Fruit fly (Drosophila melanogaster) whole organism, prepupa: ENCODE measurements around the gene CG11581.

ENCODE experiments used
- CG10631 ChIP-seq: fragments of 200-800 bp; sonication (Bioruptor generic); optimal IDR thresholded peaks from 2 replicates; lab custom pipeline; 2016; ENCODE audit warnings: missing biosample characterization, missing genetic modification characterization
- CG10669 ChIP-seq: fragments of 200-800 bp; sonication (Bioruptor generic); optimal IDR thresholded peaks from 3 replicates; lab custom pipeline; 2018; ENCODE audit warnings: missing biosample characterization, mild to moderate bottlenecking, missing genetic modification characterization, moderate library complexity
- CG11294 ChIP-seq: fragments of 200-800 bp; sonication (Bioruptor generic); IDR thresholded peaks from 2 replicates; pipeline ENCODE4 v1.3.6; 2022; ENCODE audit warnings: missing biosample characterization, missing genetic modification characterization
- CG15336 ChIP-seq: fragments of 200-800 bp; sonication (Bioruptor generic); IDR thresholded peaks from 2 replicates; pipeline ENCODE4 v1.3.6; 2022; ENCODE audit warnings: missing biosample characterization, missing genetic modification characterization
- CG1621 ChIP-seq: fragments of 200-800 bp; sonication (Bioruptor generic); optimal IDR thresholded peaks from 3 replicates; lab custom pipeline; 2018; ENCODE audit warnings: missing biosample characterization, mild to moderate bottlenecking, missing genetic modification characterization
- CG16779 ChIP-seq: fragments of 200-800 bp; sonication (Bioruptor generic); optimal IDR thresholded peaks from 3 replicates; lab custom pipeline; 2017; ENCODE audit warnings: missing biosample characterization, mild to moderate bottlenecking, missing genetic modification characterization
- CG3032 ChIP-seq: fragments of 200-800 bp; optimal IDR thresholded peaks from 2 replicates; lab custom pipeline; 2019; ENCODE audit warnings: missing biosample characterization, mild to moderate bottlenecking, missing genetic modification characterization, moderate library complexity
- CG32006 ChIP-seq: fragments of 200-800 bp; sonication (Bioruptor generic); optimal IDR thresholded peaks from 3 replicates; lab custom pipeline; 2017; ENCODE audit warnings: missing biosample characterization, mild to moderate bottlenecking, missing genetic modification characterization
- CG34406 ChIP-seq: fragments of 200-800 bp; sonication (Bioruptor generic); optimal IDR thresholded peaks from 3 replicates; lab custom pipeline; 2016; ENCODE audit warnings: missing biosample characterization, missing genetic modification characterization
- CG3919 ChIP-seq: fragments of 200-800 bp; sonication (Bioruptor generic); optimal IDR thresholded peaks from 3 replicates; lab custom pipeline; 2016; ENCODE audit warnings: missing biosample characterization, missing genetic modification characterization
- CG6163 ChIP-seq: fragments of 200-800 bp; sonication (Bioruptor generic); IDR thresholded peaks from 3 replicates; pipeline ENCODE4 v1.3.6; 2022; ENCODE audit warnings: missing biosample characterization, missing genetic modification characterization
- CG6276 ChIP-seq: fragments of 200-800 bp; sonication (Bioruptor generic); optimal IDR thresholded peaks from 2 replicates; lab custom pipeline; 2017; ENCODE audit warnings: missing biosample characterization, mild to moderate bottlenecking, missing genetic modification characterization
- CG6792 ChIP-seq: fragments of 200-800 bp; sonication (Bioruptor generic); optimal IDR thresholded peaks from 3 replicates; lab custom pipeline; 2016; ENCODE audit warnings: missing biosample characterization, missing genetic modification characterization
- CG6808 ChIP-seq: fragments of 200-800 bp; sonication (Bioruptor generic); optimal IDR thresholded peaks from 3 replicates; lab custom pipeline; 2017; ENCODE audit warnings: missing biosample characterization, missing genetic modification characterization, mild to moderate bottlenecking, moderate library complexity, missing genetic modification reagents
- CG7368 ChIP-seq: fragments of 200-800 bp; sonication (Bioruptor generic); optimal IDR thresholded peaks from 3 replicates; lab custom pipeline; 2016; ENCODE audit warnings: missing biosample characterization, missing genetic modification characterization
- CG8119 ChIP-seq: fragments of 200-800 bp; sonication (Bioruptor generic); IDR thresholded peaks from 3 replicates; pipeline ENCODE4 v1.3.6; 2022; ENCODE audit warnings: missing biosample characterization, missing genetic modification characterization
- CG8632 ChIP-seq: fragments of 200-800 bp; sonication (Bioruptor generic); optimal IDR thresholded peaks from 3 replicates; lab custom pipeline; 2016; ENCODE audit warnings: missing biosample characterization, missing genetic modification characterization
- CG9139 ChIP-seq: fragments of 200-800 bp; sonication (Bioruptor generic); optimal IDR thresholded peaks from 3 replicates; lab custom pipeline; 2017; ENCODE audit warnings: missing biosample characterization, mild to moderate bottlenecking, missing genetic modification characterization
- Eip75B ChIP-seq: fragments of 200-800 bp; sonication (Bioruptor generic); optimal IDR thresholded peaks from 3 replicates; lab custom pipeline; 2016; ENCODE audit warnings: missing biosample characterization, missing genetic modification characterization
- Eip78C ChIP-seq: fragments of 200-800 bp; sonication (Bioruptor generic); peaks from one replicate; lab custom pipeline; 2016; ENCODE audit warnings: missing biosample characterization, missing genetic modification characterization
- Eip93F ChIP-seq: fragments of 200-800 bp; sonication (Bioruptor generic); optimal IDR thresholded peaks from 2 replicates; lab custom pipeline; 2016; ENCODE audit warnings: missing biosample characterization, mild to moderate bottlenecking, missing genetic modification characterization
- Ets21C ChIP-seq: fragments of 200-800 bp; sonication (Bioruptor generic); optimal IDR thresholded peaks from 3 replicates; lab custom pipeline; 2016; ENCODE audit warnings: missing biosample characterization, missing genetic modification characterization
- Gug ChIP-seq: fragments of 200-800 bp; sonication (Bioruptor generic); IDR thresholded peaks from 2 replicates; pipeline ENCODE4 v1.3.6; 2022; ENCODE audit warnings: missing biosample characterization, missing genetic modification characterization
- Hr38 ChIP-seq: sonication (Bioruptor generic); optimal IDR thresholded peaks from 2 replicates; lab custom pipeline; 2016; ENCODE audit warnings: missing biosample characterization, missing genetic modification characterization
- Hr39 ChIP-seq: fragments of 200-800 bp; sonication (Bioruptor generic); optimal IDR thresholded peaks from 2 replicates; lab custom pipeline; 2016; ENCODE audit warnings: missing biosample characterization, missing genetic modification characterization
- Hr4 ChIP-seq: fragments of 200-800 bp; sonication (Bioruptor generic); optimal IDR thresholded peaks from 3 replicates; lab custom pipeline; 2016; ENCODE audit warnings: missing biosample characterization, missing genetic modification characterization
- Lpt ChIP-seq: fragments of 200-800 bp; sonication (Bioruptor generic); optimal IDR thresholded peaks from 3 replicates; lab custom pipeline; 2016; ENCODE audit warnings: missing biosample characterization, missing genetic modification characterization
- Met ChIP-seq: fragments of 200-800 bp; sonication (Bioruptor generic); optimal IDR thresholded peaks from 3 replicates; lab custom pipeline; 2016; ENCODE audit warnings: missing biosample characterization, missing genetic modification characterization
- OdsH ChIP-seq: fragments of 200-800 bp; sonication (Bioruptor generic); optimal IDR thresholded peaks from 3 replicates; lab custom pipeline; 2016; ENCODE audit warnings: missing biosample characterization, missing genetic modification characterization
- Smox ChIP-seq: fragments of 200-800 bp; sonication (Bioruptor generic); optimal IDR thresholded peaks from 3 replicates; lab custom pipeline; 2016; ENCODE audit warnings: missing biosample characterization, missing genetic modification characterization
- Sox102F ChIP-seq: fragments of 200-800 bp; sonication (Bioruptor generic); optimal IDR thresholded peaks from 2 replicates; lab custom pipeline; 2016; ENCODE audit warnings: missing biosample characterization, mild to moderate bottlenecking, missing genetic modification characterization
- Sox14 ChIP-seq: fragments of 200-800 bp; sonication (Bioruptor generic); optimal IDR thresholded peaks from 3 replicates; lab custom pipeline; 2016; ENCODE audit warnings: missing biosample characterization, missing genetic modification characterization
- Sox15 ChIP-seq: fragments of 200-800 bp; sonication (Bioruptor generic); optimal IDR thresholded peaks from 3 replicates; lab custom pipeline; 2016; ENCODE audit warnings: missing biosample characterization, missing genetic modification characterization
- achi ChIP-seq: fragments of 200-800 bp; sonication (Bioruptor generic); optimal IDR thresholded peaks from 3 replicates; lab custom pipeline; 2016; ENCODE audit warnings: missing biosample characterization, missing genetic modification characterization
- acj6 ChIP-seq: fragments of 200-800 bp; sonication (Bioruptor generic); optimal IDR thresholded peaks from 3 replicates; lab custom pipeline; 2016; ENCODE audit warnings: missing biosample characterization, missing genetic modification characterization
- cyc ChIP-seq: fragments of 200-800 bp; sonication (Bioruptor generic); optimal IDR thresholded peaks from 3 replicates; lab custom pipeline; 2016; ENCODE audit warnings: missing biosample characterization, missing genetic modification characterization
- dac ChIP-seq: fragments of 200-800 bp; sonication (Bioruptor generic); optimal IDR thresholded peaks from 2 replicates; lab custom pipeline; 2017; ENCODE audit warnings: missing biosample characterization, mild to moderate bottlenecking, missing genetic modification characterization
- dsx ChIP-seq: fragments of 200-800 bp; optimal IDR thresholded peaks from 3 replicates; lab custom pipeline; 2019; ENCODE audit warnings: missing biosample characterization, mild to moderate bottlenecking, missing genetic modification characterization, moderate library complexity; ENCODE audit not compliant: poor library complexity, severe bottlenecking
- esn ChIP-seq: fragments of 200-800 bp; sonication (Bioruptor generic); optimal IDR thresholded peaks from 2 replicates; lab custom pipeline; 2016; ENCODE audit warnings: missing biosample characterization, mild to moderate bottlenecking, missing genetic modification characterization, moderate library complexity
- fd59A ChIP-seq: fragments of 200-800 bp; sonication (Bioruptor generic); optimal IDR thresholded peaks from 2 replicates; lab custom pipeline; 2017; ENCODE audit warnings: missing biosample characterization, mild to moderate bottlenecking, missing genetic modification characterization, missing genetic modification reagents
- fd85E ChIP-seq: fragments of 200-800 bp; sonication (Bioruptor generic); optimal IDR thresholded peaks from 3 replicates; lab custom pipeline; 2016; ENCODE audit warnings: missing biosample characterization, missing genetic modification characterization
- lz ChIP-seq: fragments of 200-800 bp; sonication (Bioruptor generic); optimal IDR thresholded peaks from 3 replicates; lab custom pipeline; 2016; ENCODE audit warnings: missing biosample characterization, missing genetic modification characterization
- net ChIP-seq: fragments of 200-800 bp; sonication (Bioruptor generic); optimal IDR thresholded peaks from 3 replicates; lab custom pipeline; 2016; ENCODE audit warnings: missing biosample characterization, missing genetic modification characterization
- pdm3 ChIP-seq: fragments of 200-800 bp; sonication (Bioruptor generic); optimal IDR thresholded peaks from 3 replicates; lab custom pipeline; 2016; ENCODE audit warnings: missing biosample characterization, missing genetic modification characterization
- salr ChIP-seq, 2 experiments: fragments of 200-800 bp; sonication (Bioruptor generic); optimal IDR thresholded peaks; 3 replicates each; lab custom pipeline; 2016 to 2018; ENCODE audit warnings: missing biosample characterization in 2 of 2, missing genetic modification characterization in 2 of 2, mild to moderate bottlenecking in 1 of 2
- spab ChIP-seq: fragments of 200-800 bp; sonication (Bioruptor generic); optimal IDR thresholded peaks from 2 replicates; lab custom pipeline; 2017; ENCODE audit warnings: missing biosample characterization, mild to moderate bottlenecking, missing genetic modification characterization, missing genetic modification reagents
- ss ChIP-seq, 2 experiments: fragments of 200-800 bp; sonication (Bioruptor generic); optimal IDR thresholded peaks; 2 replicates in 1 of 2; 3 replicates in 1 of 2; lab custom pipeline; 2017 to 2018; ENCODE audit warnings: mild to moderate bottlenecking in 2 of 2, missing biosample characterization in 2 of 2, missing genetic modification characterization in 2 of 2, moderate library complexity in 1 of 2
- svp ChIP-seq: fragments of 200-800 bp; sonication (Bioruptor generic); peaks from one replicate; lab custom pipeline; 2016; ENCODE audit warnings: missing biosample characterization, missing genetic modification characterization
- topi ChIP-seq: fragments of 200-800 bp; sonication (Bioruptor generic); optimal IDR thresholded peaks from 3 replicates; lab custom pipeline; 2016; ENCODE audit warnings: missing biosample characterization, missing genetic modification characterization
- vri ChIP-seq: fragments of 200-800 bp; sonication (Bioruptor generic); optimal IDR thresholded peaks from 3 replicates; lab custom pipeline; 2016; ENCODE audit warnings: missing biosample characterization, mild to moderate bottlenecking, missing genetic modification characterization

The CG11581 gene

DNA sequence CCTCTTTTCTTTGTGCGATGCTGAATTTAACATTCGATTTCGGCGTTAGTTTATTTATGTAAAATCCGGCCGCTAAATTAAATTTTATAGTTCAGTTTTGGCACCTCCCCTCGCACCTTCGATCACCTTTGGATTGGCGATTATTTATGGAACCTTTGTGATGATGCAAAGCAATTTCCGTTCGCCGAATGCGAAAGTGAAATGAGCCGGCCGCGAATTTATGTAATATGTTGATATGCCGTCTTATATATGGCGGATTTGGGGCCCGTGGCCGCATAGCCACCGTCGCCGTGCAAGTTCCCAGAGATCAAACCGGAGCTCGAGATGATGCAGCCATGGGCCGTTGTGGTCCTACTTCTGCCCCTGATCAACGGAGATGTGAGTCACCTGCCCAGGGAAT lies at the start of gene CG11581:
Gene CG11581, plus strand, starts transcription at position 301 of the 400 bp plus-strand sequence.
- no peak for TF ChIP-seq CG6163 (GFP tag; lab: Robert Waterston, UW)
- no peak for TF ChIP-seq Hr38
- peak; percentile 4 for TF ChIP-seq svp (GFP tag; lab: Kevin White, UChicago)

DNA sequence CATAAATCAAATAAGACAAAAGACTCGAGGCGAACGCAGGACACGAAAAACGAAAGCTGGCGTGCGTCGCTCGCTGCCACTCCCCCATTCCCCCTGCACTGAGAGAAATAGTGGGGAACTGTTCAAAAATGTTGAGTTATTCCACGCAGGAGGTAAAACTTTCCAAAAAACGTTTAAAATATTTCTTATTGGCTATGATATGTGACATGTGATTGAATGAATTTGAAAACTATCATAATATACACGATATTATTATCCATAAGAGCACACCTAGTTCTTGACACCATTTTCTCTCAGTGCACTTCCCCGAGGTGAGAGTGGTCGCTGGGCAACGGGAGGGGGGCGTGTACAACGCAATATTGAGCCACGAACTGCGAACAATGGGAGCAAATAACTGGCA lies 42.8 kb upstream of the CG11581 start:
- TF ChIP-seq Sox102F (peak; percentile 39), CG3032 (peak; percentile 59), CG3919 (GFP tag; lab: Kevin White, UChicago) (peak; percentile 62), Ets21C (no peak), svp (GFP tag; lab: Kevin White, UChicago) (peak; percentile 73), CG15336 (GFP tag; lab: Robert Waterston, UW) (0 out of 2 replicates have a peak, but pooled peaks have one; percentile 12), Eip78C (GFP tag; lab: Kevin White, UChicago) (peak; percentile 83), pdm3 (GFP tag; lab: Kevin White, UChicago) (peak; percentile 50), fd59A (GFP tag; lab: Kevin White, UChicago) (peak; percentile 63), dac (GFP tag; lab: Kevin White, UChicago) (no peak), CG6276 (GFP tag; lab: Kevin White, UChicago) (no peak), Hr4 (GFP tag; lab: Kevin White, UChicago) (peak; percentile 57), CG7368 (peak; percentile 18), spab (peak; percentile 53), Hr38 (no peak), cyc (GFP tag; lab: Kevin White, UChicago) (peak; percentile 57), dsx (GFP tag; lab: Kevin White, UChicago) (peak; percentile 34), CG10631 (GFP tag; lab: Kevin White, UChicago) (peak; percentile 62), acj6 (peak; percentile 46), CG6808 (GFP tag; lab: Kevin White, UChicago) (peak; percentile 60), Sox14 (GFP tag; lab: Kevin White, UChicago) (peak; percentile 61), CG8632 (peak; percentile 49), esn (GFP tag; lab: Kevin White, UChicago) (peak; percentile 62), CG32006 (GFP tag; lab: Kevin White, UChicago) (peak; percentile 67), ss (GFP tag; optimal IDR thresholded peaks at IDR 0.05; lab: Kevin White, UChicago) (peak; percentile 59 to 68), fd85E (GFP tag; lab: Kevin White, UChicago) (peak; percentile 25), CG1621 (peak; percentile 48), topi (GFP tag; lab: Kevin White, UChicago) (peak; percentile 61), net (GFP tag; lab: Kevin White, UChicago) (peak; percentile 22), CG34406 (GFP tag; lab: Kevin White, UChicago) (peak; percentile 53), Eip93F (GFP tag; lab: Kevin White, UChicago) (no peak), Gug (GFP tag; lab: Robert Waterston, UW) (no peak), Smox (GFP tag; lab: Kevin White, UChicago) (peak; percentile 43), OdsH (GFP tag; lab: Kevin White, UChicago) (peak; percentile 43), Eip75B (GFP tag; lab: Kevin White, UChicago) (peak; percentile 60), CG9139 (GFP tag; lab: Kevin White, UChicago) (peak; percentile 34), salr (GFP tag; optimal IDR thresholded peaks at IDR 0.05; lab: Kevin White, UChicago) (peak; percentile 25 to 53), Hr39 (peak; percentile 39), CG11294 (GFP tag; lab: Robert Waterston, UW) (no peak), CG10669 (GFP tag; lab: Kevin White, UChicago) (peak; percentile 65), Sox15 (GFP tag; lab: Kevin White, UChicago) (peak; percentile 49), Lpt (GFP tag; lab: Kevin White, UChicago) (peak; percentile 4), CG6163 (GFP tag; lab: Robert Waterston, UW) (0 out of 3 replicates have a peak, but pooled peaks have one; percentile 49), achi (GFP tag; lab: Kevin White, UChicago) (peak; percentile 53), Met (peak; percentile 58), lz (GFP tag; lab: Kevin White, UChicago) (peak; percentile 42), vri (GFP tag; lab: Kevin White, UChicago) (peak; percentile 18), CG16779 (tag; lab: Kevin White, UChicago) (peak; percentile 10), CG6792 (GFP tag; lab: Kevin White, UChicago) (peak; percentile 57), CG8119 (GFP tag; lab: Robert Waterston, UW) (peak; percentile 56; the same call in 2 of the 3 replicates)
